Worm (Caenorhabditis elegans): ENCODE measurements around the gene trpp-12.

ce11 chrX:2447214-2447613 is 37.7 kb downstream of the trpp-12 start:
- TF ChIP-seq F37B4.10 (GFP tag; IDR thresholded peaks at IDR 0.05), result no peak
- TF ChIP-seq nfya-1 (tag; optimal IDR thresholded peaks at IDR 0.05; ENCODE audit: borderline replicate concordance, insufficient read depth), result no peak
